Fruit fly (Drosophila melanogaster) Kc167 (cell line): ENCODE data around the gene VhaM9.7-d.

Experiments used
- Myc ChIP-seq: fragments of >200 bp; optimal IDR thresholded peaks from 2 replicates; lab custom pipeline; 2017; ENCODE audit warnings: missing external identifiers
- Sin3A ChIP-seq: fragments of >200 bp; optimal IDR thresholded peaks from 2 replicates; lab custom pipeline; 2018; ENCODE audit warnings: missing external identifiers
- h ChIP-seq: fragments of >200 bp; optimal IDR thresholded peaks from 3 replicates; lab custom pipeline; 2018; ENCODE audit warnings: missing external identifiers
- insv ChIP-seq: fragments of >200 bp; optimal IDR thresholded peaks from 3 replicates; lab custom pipeline; 2018; ENCODE audit warnings: missing external identifiers
- psq ChIP-seq: fragments of >200 bp; optimal IDR thresholded peaks from 2 replicates; lab custom pipeline; 2017; ENCODE audit warnings: missing external identifiers
- ttk ChIP-seq: sonication (Bioruptor generic); optimal IDR thresholded peaks from 2 replicates; lab custom pipeline; 2017; ENCODE audit warnings: missing external identifiers

VhaM9.7-d gene

dm6 chr3R:16957759-16958536, 17.1 kb upstream of the VhaM9.7-d start:
- no peak for TF ChIP-seq psq (lab: Kevin White, UChicago)
- no peak for TF ChIP-seq h
- TF ChIP-seq Myc, result no peak
- no peak for TF ChIP-seq insv (lab: Kevin White, UChicago)
- TF ChIP-seq ttk, result no peak
- no peak for TF ChIP-seq Sin3A (lab: Kevin White, UChicago)

dm6 chr3R:16960219-16960618, 14.8 kb upstream of the VhaM9.7-d start:
- no peak for TF ChIP-seq insv (lab: Kevin White, UChicago)
- no peak for TF ChIP-seq Myc
- TF ChIP-seq Sin3A (lab: Kevin White, UChicago), result no peak
- no peak for TF ChIP-seq h
- no peak for TF ChIP-seq ttk
- no peak for TF ChIP-seq psq (lab: Kevin White, UChicago)

- TF ChIP-seq ttk (no peak), Myc (no peak), psq (lab: Kevin White, UChicago) (no peak), insv (lab: Kevin White, UChicago) (no peak), Sin3A (lab: Kevin White, UChicago) (no peak), h (no peak)
Observed at dm6 chr3R:16962303-16962702, 12.7 kb upstream of the VhaM9.7-d start.

- TF ChIP-seq psq (lab: Kevin White, UChicago) (no peak), h (no peak), Sin3A (lab: Kevin White, UChicago) (no peak), Myc (no peak), insv (lab: Kevin White, UChicago) (no peak), ttk (no peak)
Observed at dm6 chr3R:16969361-16970355, 5.3 kb upstream of the VhaM9.7-d start.

- TF ChIP-seq insv (lab: Kevin White, UChicago) (no peak), h (no peak), psq (lab: Kevin White, UChicago) (no peak), Sin3A (lab: Kevin White, UChicago) (no peak), Myc (no peak), ttk (no peak)
Observed at dm6 chr3R:16972136-16972535, 2.9 kb upstream of the VhaM9.7-d start, which contains the start of gene Abd-B. Gene Abd-B (minus strand): TSS chr3R:16972236.

dm6 chr3R:16972575-16972974, 2.4 kb upstream of the VhaM9.7-d start:
- no peak for TF ChIP-seq Myc
- TF ChIP-seq insv (lab: Kevin White, UChicago), result no peak
- no peak for TF ChIP-seq Sin3A (lab: Kevin White, UChicago)
- TF ChIP-seq psq (lab: Kevin White, UChicago), result no peak
- TF ChIP-seq h, result no peak

- TF ChIP-seq Sin3A (lab: Kevin White, UChicago) (no peak), h (no peak), psq (lab: Kevin White, UChicago) (no peak), ttk (no peak)
Observed at dm6 chr3R:16977745-16978305, 2.8 kb downstream of the VhaM9.7-d start, which contains the start of gene Actn3. Gene Actn3 (minus strand): TSS chr3R:16977795.

- no peak for TF ChIP-seq insv (lab: Kevin White, UChicago)
Observed at dm6 chr3R:16980958-16981623, 6.1 kb downstream of the VhaM9.7-d start.

- TF ChIP-seq psq (lab: Kevin White, UChicago), result no peak
- TF ChIP-seq h, result no peak
- TF ChIP-seq insv (lab: Kevin White, UChicago), result no peak
- TF ChIP-seq Myc, result no peak
- no peak for TF ChIP-seq ttk
- no peak for TF ChIP-seq Sin3A (lab: Kevin White, UChicago)
Observed at dm6 chr3R:16982108-16982707, 7.2 kb downstream of the VhaM9.7-d start, which contains the start of gene AhcyL2. Gene AhcyL2 (minus strand): TSS chr3R:16982158.

dm6 chr3R:16983001-16983400, 8.0 kb downstream of the VhaM9.7-d start:
- TF ChIP-seq insv (lab: Kevin White, UChicago) (no peak), h (no peak), Myc (no peak)

- no peak for TF ChIP-seq ttk
- TF ChIP-seq Myc, result no peak
- TF ChIP-seq h, result no peak
- TF ChIP-seq psq (lab: Kevin White, UChicago), result no peak
- no peak for TF ChIP-seq insv (lab: Kevin White, UChicago)
- no peak for TF ChIP-seq Sin3A (lab: Kevin White, UChicago)
Observed at dm6 chr3R:16984221-16984620, 9.2 kb downstream of the VhaM9.7-d start.
